Worm (Caenorhabditis elegans) whole organism, mixed stage, embryonic: ENCODE results near the gene cwc-15.

Source experiments
- ces-1 ChIP-seq: fragments of 150-350 bp; optimal IDR thresholded peaks from 2 replicates; lab custom pipeline; 2014; ENCODE audit warnings: missing biosample characterization, missing genetic modification reagents, missing genetic modification characterization
- drap-1 ChIP-seq: fragments of 200-800 bp; sonication (Bioruptor generic); optimal IDR thresholded peaks from 3 replicates; lab custom pipeline; 2018; ENCODE audit warnings: mild to moderate bottlenecking, missing genetic modification characterization, missing compliant biosample characterization
- lin-13 ChIP-seq: fragments of 150-350 bp; optimal IDR thresholded peaks from 2 replicates; lab custom pipeline; 2014; ENCODE audit warnings: missing biosample characterization, missing genetic modification characterization
- lsy-2 ChIP-seq: fragments of 150-350 bp; optimal IDR thresholded peaks from 2 replicates; lab custom pipeline; 2014; ENCODE audit warnings: missing biosample characterization, missing genetic modification characterization
- mep-1 ChIP-seq: fragments of 150-350 bp; optimal IDR thresholded peaks from 2 replicates; lab custom pipeline; 2017; ENCODE audit warnings: missing biosample characterization, missing genetic modification reagents, missing genetic modification characterization, inconsistent platforms
- nhr-237 ChIP-seq: fragments of 150-350 bp; optimal IDR thresholded peaks from 2 replicates; lab custom pipeline; 2014; ENCODE audit warnings: missing biosample characterization, missing genetic modification characterization
- nhr-28 ChIP-seq: fragments of 150-350 bp; optimal IDR thresholded peaks from 2 replicates; lab custom pipeline; 2014; ENCODE audit warnings: missing biosample characterization, missing genetic modification characterization
- pha-4 ChIP-seq: fragments of 150-350 bp; optimal IDR thresholded peaks from 2 replicates; lab custom pipeline; 2018; ENCODE audit warnings: missing biosample characterization, missing genetic modification reagents, missing genetic modification characterization
- unc-39 ChIP-seq: fragments of 150-350 bp; optimal IDR thresholded peaks from 2 replicates; lab custom pipeline; 2014; ENCODE audit warnings: missing biosample characterization, missing genetic modification characterization
- unc-62 ChIP-seq: fragments of 150-350 bp; optimal IDR thresholded peaks from 2 replicates; lab custom pipeline; 2014; ENCODE audit warnings: missing biosample characterization, missing genetic modification reagents, missing genetic modification characterization
- zip-8 ChIP-seq: fragments of 150-350 bp; optimal IDR thresholded peaks from 2 replicates; lab custom pipeline; 2014; ENCODE audit warnings: missing biosample characterization, missing genetic modification characterization

- TF ChIP-seq ces-1 (no peak), lsy-2 (tag; lab: Kevin White, UChicago) (no peak), unc-62 (no peak), drap-1 (GFP tag; lab: Kevin White, UChicago) (no peak), mep-1 (no peak), nhr-237 (tag; lab: Kevin White, UChicago) (no peak), nhr-28 (tag; lab: Kevin White, UChicago) (no peak), unc-39 (tag; lab: Kevin White, UChicago) (no peak), zip-8 (tag; lab: Kevin White, UChicago) (no peak), lin-13 (tag; lab: Kevin White, UChicago) (no peak), pha-4 (tag; lab: Kevin White, UChicago) (no peak)
These were observed 31.9 kb downstream of the cwc-15 start, which contains the start of gene F14H3.4 for ce11 chrV:16055031-16055430.
